Fruit fly (Drosophila melanogaster) whole organism, embryonic: Measurements from ENCODE around the gene Jupiter.

Experiments
- BEAF-32 ChIP-seq: fragments of 200-800 bp; sonication (Bioruptor generic); optimal IDR thresholded peaks from 3 replicates; lab custom pipeline; 2017; ENCODE audit warnings: missing biosample characterization, missing genetic modification characterization, mild to moderate bottlenecking, moderate library complexity, missing genetic modification reagents
- Bdp1 ChIP-seq: fragments of 200-800 bp; sonication (Bioruptor generic); optimal IDR thresholded peaks from 3 replicates; lab custom pipeline; 2016; ENCODE audit warnings: missing biosample characterization, missing genetic modification characterization
- CG10321 ChIP-seq: fragments of 200-800 bp; sonication (Bioruptor generic); IDR thresholded peaks from 2 replicates; pipeline ENCODE4 v1.3.6; 2022; ENCODE audit warnings: missing biosample characterization, missing genetic modification characterization
- CG10431 ChIP-seq: fragments of 200-800 bp; sonication (Bioruptor generic); optimal IDR thresholded peaks from 3 replicates; lab custom pipeline; 2018; ENCODE audit warnings: missing biosample characterization, mild to moderate bottlenecking, missing genetic modification characterization
- CG11085 ChIP-seq: fragments of 200-800 bp; sonication (Bioruptor generic); IDR thresholded peaks from 2 replicates; pipeline ENCODE4 v1.3.6; 2022; ENCODE audit warnings: missing biosample characterization, missing genetic modification characterization
- CG11560 ChIP-seq: fragments of 200-800 bp; sonication (Bioruptor generic); IDR thresholded peaks from 3 replicates; pipeline ENCODE4 v1.3.6; 2022; ENCODE audit warnings: missing biosample characterization, missing genetic modification characterization
- CG11695 ChIP-seq: fragments of 200-800 bp; sonication (Bioruptor generic); IDR thresholded peaks from 3 replicates; pipeline ENCODE4 v1.3.6; 2022; ENCODE audit warnings: missing biosample characterization, missing genetic modification characterization
- CG12104 ChIP-seq: fragments of 200-800 bp; sonication (Bioruptor generic); optimal IDR thresholded peaks from 3 replicates; lab custom pipeline; 2016; ENCODE audit warnings: missing biosample characterization, missing genetic modification characterization
- CG13287 ChIP-seq: fragments of 200-800 bp; sonication (Bioruptor generic); IDR thresholded peaks from 2 replicates; pipeline ENCODE4 v1.3.6; 2022; ENCODE audit warnings: missing biosample characterization, missing genetic modification characterization; ENCODE audit not compliant: partially characterized antibody
- CG14050 ChIP-seq: fragments of 200-800 bp; sonication (Bioruptor generic); IDR thresholded peaks from 3 replicates; pipeline ENCODE4 v1.3.6; 2022; ENCODE audit warnings: missing biosample characterization, missing genetic modification characterization
- CG15269 ChIP-seq: fragments of 200-800 bp; sonication (Bioruptor generic); optimal IDR thresholded peaks from 2 replicates; lab custom pipeline; 2018; ENCODE audit warnings: missing biosample characterization, mild to moderate bottlenecking, missing genetic modification characterization, moderate library complexity
- CG17912 ChIP-seq: fragments of 200-800 bp; sonication (Bioruptor generic); optimal IDR thresholded peaks from 2 replicates; lab custom pipeline; 2018; ENCODE audit warnings: missing biosample characterization, mild to moderate bottlenecking, missing genetic modification characterization
- CG1792 ChIP-seq: fragments of 200-800 bp; sonication (Bioruptor generic); optimal IDR thresholded peaks from 2 replicates; lab custom pipeline; 2016; ENCODE audit warnings: missing biosample characterization, missing genetic modification characterization
- CG18262 ChIP-seq: fragments of 200-800 bp; optimal IDR thresholded peaks from 3 replicates; lab custom pipeline; 2019; ENCODE audit warnings: missing biosample characterization, mild to moderate bottlenecking, missing genetic modification characterization, moderate library complexity
- CG2678 ChIP-seq: fragments of 200-800 bp; sonication (Bioruptor generic); optimal IDR thresholded peaks from 3 replicates; lab custom pipeline; 2019; ENCODE audit warnings: missing biosample characterization, mild to moderate bottlenecking, missing genetic modification characterization, moderate library complexity
- CG2712 ChIP-seq: fragments of 200-800 bp; optimal IDR thresholded peaks from 3 replicates; lab custom pipeline; 2019; ENCODE audit warnings: missing biosample characterization, mild to moderate bottlenecking, missing genetic modification characterization, moderate library complexity
- CG32767 ChIP-seq: fragments of 200-800 bp; sonication (Bioruptor generic); IDR thresholded peaks from 2 replicates; pipeline ENCODE4 v1.3.6; 2022; ENCODE audit warnings: missing biosample characterization, missing genetic modification characterization
- CG3281 ChIP-seq: fragments of 200-800 bp; sonication (Bioruptor generic); optimal IDR thresholded peaks from 3 replicates; lab custom pipeline; 2017; ENCODE audit warnings: missing biosample characterization, mild to moderate bottlenecking, missing genetic modification characterization
- CG3838 ChIP-seq: fragments of 200-800 bp; sonication (Bioruptor generic); optimal IDR thresholded peaks from 3 replicates; lab custom pipeline; 2016; ENCODE audit warnings: missing biosample characterization, missing genetic modification characterization
- CG3995 ChIP-seq: fragments of 200-800 bp; sonication (Bioruptor generic); optimal IDR thresholded peaks from 3 replicates; lab custom pipeline; 2016; ENCODE audit warnings: missing biosample characterization, missing genetic modification characterization
- CG6791 ChIP-seq: fragments of 200-800 bp; sonication (Bioruptor generic); IDR thresholded peaks from 3 replicates; pipeline ENCODE4 v1.3.6; 2022; ENCODE audit warnings: missing biosample characterization, missing genetic modification characterization; ENCODE audit not compliant: partially characterized antibody
- CTCF ChIP-seq: fragments of 200-800 bp; sonication (Bioruptor generic); optimal IDR thresholded peaks from 2 replicates; lab custom pipeline; 2017; ENCODE audit warnings: missing biosample characterization, mild to moderate bottlenecking, missing genetic modification characterization, moderate library complexity
- CrebB ChIP-seq: fragments of 200-800 bp; sonication (Bioruptor generic); optimal IDR thresholded peaks from 3 replicates; lab custom pipeline; 2018; ENCODE audit warnings: missing biosample characterization, mild to moderate bottlenecking, missing genetic modification characterization
- Dref ChIP-seq: fragments of 200-800 bp; sonication (Bioruptor generic); IDR thresholded peaks from 2 replicates; pipeline ENCODE4 v1.3.6; 2022; ENCODE audit warnings: missing biosample characterization, missing genetic modification characterization
- Eip74EF ChIP-seq, 2 experiments: fragments of 200-800 bp in 1 of 2; fragments of >200 bp in 1 of 2; sonication (Bioruptor generic) in 1 of 2; optimal IDR thresholded peaks; 2 replicates each; lab custom pipeline; 2017 to 2019; ENCODE audit warnings: missing biosample characterization in 2 of 2, missing genetic modification characterization in 2 of 2, mild to moderate bottlenecking in 1 of 2, moderate library complexity in 1 of 2
- H2.0 ChIP-seq: fragments of 200-800 bp; sonication (Bioruptor generic); IDR thresholded peaks from 2 replicates; pipeline ENCODE4 v1.3.6; 2022; ENCODE audit warnings: missing biosample characterization, missing genetic modification characterization
- Hand ChIP-seq: fragments of 200-800 bp; sonication (Bioruptor generic); optimal IDR thresholded peaks from 2 replicates; lab custom pipeline; 2017; ENCODE audit warnings: mild to moderate bottlenecking, missing biosample characterization, missing genetic modification reagents, missing genetic modification characterization
- Jarid2 ChIP-seq: fragments of 200-800 bp; sonication (Bioruptor generic); optimal IDR thresholded peaks from 3 replicates; lab custom pipeline; 2017; ENCODE audit warnings: mild to moderate bottlenecking, missing biosample characterization, missing genetic modification reagents, missing genetic modification characterization
- Kr ChIP-seq: fragments of 200-800 bp; sonication (Bioruptor generic); optimal IDR thresholded peaks from 2 replicates; lab custom pipeline; 2017; ENCODE audit warnings: missing biosample characterization, mild to moderate bottlenecking, missing genetic modification characterization
- PHDP ChIP-seq: fragments of 200-800 bp; sonication (Bioruptor generic); optimal IDR thresholded peaks from 3 replicates; lab custom pipeline; 2018; ENCODE audit warnings: missing biosample characterization, mild to moderate bottlenecking, missing genetic modification characterization, moderate library complexity
- Ssrp ChIP-seq: fragments of 200-800 bp; sonication (Bioruptor generic); optimal IDR thresholded peaks from 2 replicates; lab custom pipeline; 2018; ENCODE audit warnings: missing biosample characterization, mild to moderate bottlenecking, missing genetic modification characterization, moderate library complexity
- Trl ChIP-seq, 3 experiments: fragments of >200 bp in 2 of 3; fragments of 200-800 bp in 1 of 3; sonication (Bioruptor generic) in 1 of 3; optimal IDR thresholded peaks; 2 replicates in 1 of 3; 3 replicates in 2 of 3; lab custom pipeline; 2016 to 2017; ENCODE audit warnings: missing biosample characterization in 1 of 3, missing genetic modification characterization in 1 of 3
- al ChIP-seq: fragments of 200-800 bp; sonication (Bioruptor generic); IDR thresholded peaks from 2 replicates; pipeline ENCODE4 v1.3.6; 2022; ENCODE audit warnings: missing biosample characterization, missing genetic modification characterization
- bsh ChIP-seq, 2 experiments: fragments of 200-800 bp; sonication (Bioruptor generic); optimal IDR thresholded peaks; 2 replicates each; lab custom pipeline; 2017 to 2018; ENCODE audit warnings: mild to moderate bottlenecking in 2 of 2, missing biosample characterization in 2 of 2, missing genetic modification characterization in 2 of 2, moderate library complexity in 1 of 2
- da ChIP-seq: fragments of 200-800 bp; sonication (Bioruptor generic); optimal IDR thresholded peaks from 2 replicates; lab custom pipeline; 2016; ENCODE audit warnings: missing biosample characterization, missing genetic modification characterization
- gem ChIP-seq: fragments of 200-800 bp; sonication (Bioruptor generic); optimal IDR thresholded peaks from 2 replicates; lab custom pipeline; 2019; ENCODE audit warnings: missing biosample characterization, mild to moderate bottlenecking, missing genetic modification characterization, moderate library complexity
- grau ChIP-seq: fragments of 200-800 bp; optimal IDR thresholded peaks from 3 replicates; lab custom pipeline; 2019; ENCODE audit warnings: missing biosample characterization, mild to moderate bottlenecking, missing genetic modification characterization, moderate library complexity
- gsb ChIP-seq: fragments of 200-800 bp; sonication (Bioruptor generic); IDR thresholded peaks from 2 replicates; pipeline ENCODE4 v1.3.6; 2022; ENCODE audit warnings: missing biosample characterization, missing genetic modification characterization
- hbn ChIP-seq: fragments of 200-800 bp; sonication (Bioruptor generic); IDR thresholded peaks from 2 replicates; pipeline ENCODE4 v1.3.6; 2022; ENCODE audit warnings: missing biosample characterization, missing genetic modification characterization; ENCODE audit not compliant: partially characterized antibody
- ind ChIP-seq: fragments of 200-800 bp; sonication (Bioruptor generic); optimal IDR thresholded peaks from 3 replicates; lab custom pipeline; 2016; ENCODE audit warnings: missing biosample characterization, missing genetic modification characterization
- kah ChIP-seq: fragments of 200-800 bp; sonication (Bioruptor generic); optimal IDR thresholded peaks from 2 replicates; lab custom pipeline; 2018; ENCODE audit warnings: missing biosample characterization, mild to moderate bottlenecking, missing genetic modification characterization
- otp ChIP-seq: fragments of 200-800 bp; sonication (Bioruptor generic); IDR thresholded peaks from 3 replicates; pipeline ENCODE4, ENCODE4 v1.3.6; 2022; ENCODE audit warnings: missing biosample characterization, missing genetic modification characterization
- pzg ChIP-seq: fragments of 200-800 bp; sonication (Bioruptor generic); optimal IDR thresholded peaks from 3 replicates; lab custom pipeline; 2018; ENCODE audit warnings: missing biosample characterization, mild to moderate bottlenecking, missing genetic modification characterization, moderate library complexity
- sens-2 ChIP-seq: fragments of 200-800 bp; sonication (Bioruptor generic); IDR thresholded peaks from 2 replicates; pipeline ENCODE4 v1.3.6; 2022; ENCODE audit warnings: missing biosample characterization, missing genetic modification characterization
- tx ChIP-seq: fragments of 200-800 bp; sonication (Bioruptor generic); optimal IDR thresholded peaks from 2 replicates; lab custom pipeline; 2016; ENCODE audit warnings: missing biosample characterization, missing genetic modification characterization
- unc-4 ChIP-seq: fragments of 200-800 bp; sonication (Bioruptor generic); IDR thresholded peaks from 2 replicates; pipeline ENCODE4 v1.3.6; 2022; ENCODE audit warnings: missing biosample characterization, missing genetic modification characterization; ENCODE audit not compliant: partially characterized antibody
- z ChIP-seq: fragments of 200-800 bp; sonication (Bioruptor generic); IDR thresholded peaks from 3 replicates; pipeline ENCODE4 v1.3.6; 2022; ENCODE audit warnings: missing biosample characterization, missing genetic modification characterization

The Jupiter gene

DNA sequence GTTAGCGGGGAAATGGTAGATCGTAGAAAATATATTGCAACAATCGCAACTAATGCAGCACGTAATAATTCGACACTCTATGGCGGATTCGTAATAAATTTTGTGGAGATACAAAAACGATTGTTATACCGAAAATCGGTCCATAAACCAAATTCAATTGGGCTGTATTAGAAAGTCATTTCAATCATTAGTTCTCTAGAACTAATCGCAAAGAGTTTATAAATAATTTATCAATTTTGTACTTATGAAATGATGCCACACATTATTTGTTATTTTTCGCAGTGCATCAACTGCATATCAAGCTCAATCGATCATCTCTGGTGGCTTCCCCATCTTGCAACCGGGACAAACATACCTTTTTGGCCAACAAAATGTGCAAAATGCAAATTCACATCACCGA is 7.2 kb downstream of the Jupiter start:
- no peak for TF ChIP-seq CG12104 (GFP tag; lab: Kevin White, UChicago)
- no peak for TF ChIP-seq pzg (GFP tag; lab: Kevin White, UChicago)
- no peak for TF ChIP-seq ind
- TF ChIP-seq CG14050, result no peak
- TF ChIP-seq Bdp1 (GFP tag; lab: Kevin White, UChicago), result no peak
- no peak for TF ChIP-seq gsb (GFP tag; lab: Robert Waterston, UW)
- no peak for TF ChIP-seq CG10321 (GFP tag; lab: Robert Waterston, UW)
- TF ChIP-seq CG17912 (GFP tag; lab: Kevin White, UChicago), result no peak
- no peak for TF ChIP-seq da (GFP tag; lab: Kevin White, UChicago)
- TF ChIP-seq CG3281 (GFP tag; lab: Kevin White, UChicago), result no peak
- no peak for TF ChIP-seq BEAF-32 (GFP tag; lab: Kevin White, UChicago)
- TF ChIP-seq CG3838 (GFP tag; lab: Kevin White, UChicago), result no peak

DNA sequence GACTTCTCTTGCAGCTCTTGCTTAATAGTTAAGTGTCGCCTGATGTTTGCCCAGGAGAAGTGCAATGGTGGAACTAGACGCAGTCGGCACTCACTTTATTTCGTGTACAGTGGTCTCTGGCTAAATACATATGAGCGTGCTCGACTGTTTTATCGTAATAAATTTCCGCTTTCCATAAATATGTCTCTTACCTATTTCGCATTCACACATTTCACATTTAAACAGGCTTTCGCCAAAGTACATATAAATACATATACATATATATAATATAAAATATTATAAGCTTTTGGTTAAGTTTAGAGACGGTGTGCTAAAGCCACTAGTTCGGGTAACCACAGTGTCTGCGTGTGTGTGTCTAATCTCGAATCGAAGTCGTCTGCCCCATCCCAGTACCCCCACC is 13.0 kb downstream of the Jupiter start:
- TF ChIP-seq CG15269 (tag; lab: Kevin White, UChicago), result no peak
- peak; percentile 73 for TF ChIP-seq grau
- no peak for TF ChIP-seq CG1792 (GFP tag; lab: Kevin White, UChicago)
- TF ChIP-seq Ssrp (tag; lab: Kevin White, UChicago), result peak; percentile 11
- TF ChIP-seq Trl (optimal IDR thresholded peaks at IDR 0.05; lab: Kevin White, UChicago), result peak in 1 of 2 experiments; percentile 8
- no peak for TF ChIP-seq Trl (GFP tag; optimal IDR thresholded peaks at IDR 0.05; lab: Kevin White, UChicago)
- peak; percentile 13 for TF ChIP-seq CG18262 (tag; lab: Kevin White, UChicago)
- TF ChIP-seq bsh (GFP tag; optimal IDR thresholded peaks at IDR 0.05; lab: Kevin White, UChicago), result peak in 1 of 2 experiments; percentile 20
- no peak for TF ChIP-seq Kr (GFP tag; lab: Kevin White, UChicago)
- TF ChIP-seq Jarid2 (GFP tag; lab: Kevin White, UChicago), result no peak
- no peak for TF ChIP-seq CG11085 (GFP tag; lab: Robert Waterston, UW)
- no peak for TF ChIP-seq otp (GFP tag; lab: Robert Waterston, UW)
- TF ChIP-seq gem (tag; lab: Kevin White, UChicago), result peak; percentile 24
- no peak for TF ChIP-seq CG11695 (GFP tag; lab: Robert Waterston, UW)
- TF ChIP-seq CG2712, result peak; percentile 26
- no peak for TF ChIP-seq kah (GFP tag; lab: Kevin White, UChicago)
- TF ChIP-seq CG2678 (tag; lab: Kevin White, UChicago), result no peak
- no peak for TF ChIP-seq CG3995
- no peak for TF ChIP-seq hbn
- no peak for TF ChIP-seq CrebB (tag; lab: Kevin White, UChicago)

DNA sequence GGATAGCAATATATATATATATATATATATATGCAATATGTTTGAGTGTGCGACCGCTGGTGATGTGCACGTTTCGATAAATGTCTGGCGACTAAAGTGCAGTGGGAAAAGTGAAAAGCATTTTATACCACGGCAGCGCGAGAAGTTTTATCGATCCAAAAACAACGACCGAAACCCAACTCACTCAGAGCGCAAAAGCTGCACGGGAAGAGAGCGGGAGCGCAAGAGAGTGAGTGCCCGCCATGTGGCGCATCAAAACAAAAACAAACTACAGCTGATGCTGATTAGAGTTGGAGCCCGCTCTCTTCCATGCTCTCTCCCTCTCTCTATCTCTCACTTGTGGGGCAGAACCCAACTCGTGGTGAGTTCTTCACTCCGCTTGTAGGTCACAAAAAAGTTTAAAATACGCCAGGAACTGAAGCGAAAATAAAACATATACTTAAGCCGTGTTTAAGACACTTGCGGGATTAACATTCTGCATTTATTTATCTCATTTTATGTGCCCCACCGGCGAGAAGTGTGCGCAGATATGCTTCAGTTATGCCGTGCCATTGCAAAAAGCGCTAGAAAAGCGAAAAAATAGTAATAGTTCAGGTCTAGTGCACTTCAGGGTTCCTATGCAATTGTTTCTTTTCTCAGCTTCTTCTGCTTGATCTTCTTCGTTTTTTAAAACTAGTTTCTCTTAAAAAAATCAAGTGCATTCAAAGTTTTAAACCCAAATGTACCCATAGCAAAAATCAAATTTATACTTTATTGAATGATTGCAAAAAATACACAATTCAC is 14.9 kb downstream of the Jupiter start:
- TF ChIP-seq sens-2 (peak; percentile 23; the same call in 1 of the 2 replicates), H2.0 (GFP tag; lab: Robert Waterston, UW) (0 out of 2 replicates have a peak, but pooled peaks have one; percentile 3), PHDP (peak; percentile 15), z (GFP tag; lab: Robert Waterston, UW) (peak; percentile 64; the same call in 1 of the 3 replicates), unc-4 (GFP tag; lab: Robert Waterston, UW) (peak; percentile 59), Hand (GFP tag; lab: Kevin White, UChicago) (peak; percentile 46), Eip74EF (GFP tag; optimal IDR thresholded peaks at IDR 0.05; lab: Kevin White, UChicago) (peak in 1 of 2 experiments; percentile 4), CG32767 (no peak), bsh (GFP tag; optimal IDR thresholded peaks at IDR 0.05; lab: Kevin White, UChicago) (peak in 1 of 2 experiments; percentile 72), Dref (GFP tag; lab: Robert Waterston, UW) (0 out of 2 replicates have a peak, but pooled peaks have one; percentile 36), CG10431 (no peak), CG13287 (GFP tag; lab: Robert Waterston, UW) (peak; percentile 76), CTCF (peak; percentile 3), tx (GFP tag; lab: Kevin White, UChicago) (no peak), CG6791 (GFP tag; lab: Robert Waterston, UW) (0 out of 3 replicates have a peak, but pooled peaks have one; percentile 26), CG11560 (tag; lab: Robert Waterston, UW) (no peak), al (GFP tag; lab: Robert Waterston, UW) (no peak)
